Worm (Caenorhabditis elegans): ENCODE results near the gene col-19.

Gene col-19

ce11 chrX:461623-462022, 40.1 kb downstream of the col-19 start:
- 0 out of 2 replicates have a peak, but pooled peaks have one; percentile 8 for TF ChIP-seq nhr-42 (GFP tag; IDR thresholded peaks at IDR 0.05)
- TF ChIP-seq ZK337.2 (GFP tag; IDR thresholded peaks at IDR 0.05), result no peak
- TF ChIP-seq dmd-8 (GFP tag; IDR thresholded peaks at IDR 0.05), result 0 out of 2 replicates have a peak, but pooled peaks have one; percentile 62
- TF ChIP-seq mdt-29 (GFP tag; IDR thresholded peaks at IDR 0.05), result 0 out of 2 replicates have a peak, but pooled peaks have one; percentile 28
- peak; percentile 94 for TF ChIP-seq set-16 (GFP tag; IDR thresholded peaks at IDR 0.05)

DNA sequence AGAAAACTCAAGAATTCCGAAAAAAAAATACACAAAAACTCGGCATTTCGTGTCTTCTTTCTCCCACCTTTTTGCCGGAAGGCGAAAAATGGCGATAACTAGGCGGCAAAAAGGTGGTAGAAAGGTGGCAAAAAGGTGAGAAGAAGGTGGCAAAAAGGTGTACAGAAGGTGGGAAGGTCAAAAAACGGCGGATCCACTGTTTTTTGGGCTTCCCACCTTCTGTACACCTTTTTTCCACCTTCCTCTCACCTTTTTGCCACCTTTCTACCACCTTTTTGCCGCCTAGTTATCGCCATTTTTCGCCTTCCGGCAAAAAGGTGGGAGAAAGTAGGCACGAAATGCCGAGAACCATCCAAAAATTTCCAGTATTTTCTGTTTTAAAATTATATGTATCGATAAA, 44.4 kb downstream of the col-19 start:
- TF ChIP-seq nhr-42 (GFP tag; IDR thresholded peaks at IDR 0.05), result peak; percentile 63; the same call in 1 of the 2 replicates
- TF ChIP-seq Y75B8A.6 (GFP tag; IDR thresholded peaks at IDR 0.05), result 0 out of 2 replicates have a peak, but pooled peaks have one; percentile 37
- 0 out of 2 replicates have a peak, but pooled peaks have one; percentile 39 for TF ChIP-seq ctbp-1 (GFP tag; IDR thresholded peaks at IDR 0.05)
- TF ChIP-seq D1046.2 (GFP tag; IDR thresholded peaks at IDR 0.05), result 0 out of 2 replicates have a peak, but pooled peaks have one; percentile 43
- TF ChIP-seq F26F4.8 (GFP tag; conservative IDR thresholded peaks at IDR 0.05), result peak; percentile 70; the same call in 1 of the 2 replicates

DNA sequence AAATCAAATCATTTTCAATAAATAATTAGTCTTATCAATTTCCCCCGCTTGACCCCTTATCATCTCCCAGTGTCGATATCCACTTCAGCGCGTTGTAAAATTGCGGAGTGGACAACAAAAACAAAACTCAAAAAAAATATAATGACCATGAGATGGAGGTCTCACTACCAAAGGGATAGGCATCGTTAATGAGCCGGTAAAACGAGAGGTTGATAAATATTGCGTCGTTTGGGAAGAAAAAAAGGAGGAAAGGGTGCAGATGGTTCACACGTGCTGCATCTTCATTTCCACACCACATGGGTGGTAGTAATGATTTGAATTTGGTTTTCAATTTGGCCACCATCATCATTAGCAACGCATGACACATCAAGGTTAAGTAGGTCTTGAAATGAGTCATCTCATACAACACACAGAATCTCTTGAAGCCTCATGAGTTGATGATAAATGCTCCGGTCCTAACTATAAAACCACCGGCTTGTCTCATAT, 45.9 kb downstream of the col-19 start:
- TF ChIP-seq attf-4 (tag; optimal IDR thresholded peaks at IDR 0.05) (no peak), mdt-29 (GFP tag; IDR thresholded peaks at IDR 0.05) (no peak), Y105C5A.15 (GFP tag; IDR thresholded peaks at IDR 0.05) (no peak), nhr-41 (GFP tag; IDR thresholded peaks at IDR 0.05) (no peak), unc-62 (GFP tag; optimal IDR thresholded peaks at IDR 0.05 in 1 of 2) (peak in 1 of 2 experiments; percentile 99), unc-62 (tag; optimal IDR thresholded peaks at IDR 0.05) (no peak), fkh-10 (GFP tag; optimal IDR thresholded peaks at IDR 0.05) (no peak), T20F7.1 (GFP tag; optimal IDR thresholded peaks at IDR 0.05) (no peak), F26F4.8 (GFP tag; conservative IDR thresholded peaks at IDR 0.05) (no peak), aha-1 (tag) (peak; percentile 91), lin-39 (tag; optimal IDR thresholded peaks at IDR 0.05) (no peak), nhr-77 (tag; optimal IDR thresholded peaks at IDR 0.05) (no peak), ctbp-1 (GFP tag; IDR thresholded peaks at IDR 0.05) (no peak), gei-8 (GFP tag; optimal IDR thresholded peaks at IDR 0.05) (no peak), mxl-2 (GFP tag; conservative IDR thresholded peaks at IDR 0.05) (no peak)

All from whole organism, L4 larva.